Fruit fly (Drosophila melanogaster): ENCODE data around the gene Gnpnat.
A peak's percentile ranks its signal among the peaks of the same experiment; 100 is the strongest.

The Gnpnat gene

dm6 chr3R:29775755-29776686 is 37.9 kb downstream of the Gnpnat start:
- no peak for TF ChIP-seq CG15269 (tag; optimal IDR thresholded peaks at IDR 0.05)
- no peak for TF ChIP-seq Bdp1 (GFP tag; optimal IDR thresholded peaks at IDR 0.05)
- TF ChIP-seq grn (GFP tag; optimal IDR thresholded peaks at IDR 0.05): peak; percentile 7
- no peak for TF ChIP-seq Ptx1 (GFP tag; IDR thresholded peaks at IDR 0.05)
- no peak for TF ChIP-seq dm (GFP tag; optimal IDR thresholded peaks at IDR 0.05)
- TF ChIP-seq Awh (GFP tag; IDR thresholded peaks at IDR 0.05): no peak
- TF ChIP-seq CG18599 (GFP tag; optimal IDR thresholded peaks at IDR 0.05): no peak

- TF ChIP-seq CG13894 (tag; optimal IDR thresholded peaks at IDR 0.05): no peak
- peak; percentile 52 for TF ChIP-seq grn (GFP tag; optimal IDR thresholded peaks at IDR 0.05)
- TF ChIP-seq Pdp1 (GFP tag; optimal IDR thresholded peaks at IDR 0.05): peak in 1 of 2 experiments; percentile 70
- no peak for TF ChIP-seq tll (GFP tag; optimal IDR thresholded peaks at IDR 0.05)
- TF ChIP-seq crol (GFP tag; IDR thresholded peaks at IDR 0.05): peak; percentile 65
- TF ChIP-seq vvl (GFP tag; IDR thresholded peaks at IDR 0.05): 0 out of 2 replicates have a peak, but pooled peaks have one; percentile 6
- TF ChIP-seq CG31224 (GFP tag; IDR thresholded peaks at IDR 0.05): no peak
- peak; percentile 33 for TF ChIP-seq exex (tag; optimal IDR thresholded peaks at IDR 0.05)
- no peak for TF ChIP-seq CG3847 (GFP tag; IDR thresholded peaks at IDR 0.05)
- no peak for TF ChIP-seq CG10267 (tag; optimal IDR thresholded peaks at IDR 0.05)
- no peak for TF ChIP-seq CG11695 (GFP tag; IDR thresholded peaks at IDR 0.05)
Measured at dm6 chr3R:29777213-29777612, 39.1 kb downstream of the Gnpnat start.

- TF ChIP-seq CG15514 (GFP tag; optimal IDR thresholded peaks at IDR 0.05): peak; percentile 29
- no peak for TF ChIP-seq Atf3 (GFP tag; optimal IDR thresholded peaks at IDR 0.05)
- TF ChIP-seq inv (GFP tag; IDR thresholded peaks at IDR 0.05; ENCODE audit: partially characterized antibody): peak; percentile 16; the same call in 1 of the 2 replicates
- no peak for TF ChIP-seq br (optimal IDR thresholded peaks at IDR 0.05)
- peak; percentile 41; the same call in 1 of the 2 replicates for TF ChIP-seq tna (GFP tag; IDR thresholded peaks at IDR 0.05; ENCODE audit: partially characterized antibody)
- TF ChIP-seq z (GFP tag; IDR thresholded peaks at IDR 0.05): peak; percentile 98
- no peak for TF ChIP-seq jing (GFP tag; optimal IDR thresholded peaks at IDR 0.05)
- peak; percentile 52; the same call in 1 of the 2 replicates for TF ChIP-seq crol (GFP tag; IDR thresholded peaks at IDR 0.05)
- TF ChIP-seq CG10979 (tag; optimal IDR thresholded peaks at IDR 0.05): no peak
- TF ChIP-seq CG10543 (GFP tag; optimal IDR thresholded peaks at IDR 0.05): peak; percentile 27
- peak; percentile 68 for TF ChIP-seq CG13894 (tag; optimal IDR thresholded peaks at IDR 0.05)
- peak; percentile 53 for TF ChIP-seq Scr (GFP tag; IDR thresholded peaks at IDR 0.05; ENCODE audit: partially characterized antibody)
- no peak for TF ChIP-seq CG6683 (GFP tag; optimal IDR thresholded peaks at IDR 0.05)
- TF ChIP-seq CG34224 (GFP tag; IDR thresholded peaks at IDR 0.05; ENCODE audit: partially characterized antibody): peak; percentile 15; the same call in 1 of the 3 replicates
- TF ChIP-seq CG13287 (GFP tag; IDR thresholded peaks at IDR 0.05; ENCODE audit: partially characterized antibody): peak; percentile 39; the same call in 1 of the 2 replicates
- peak; percentile 44 for TF ChIP-seq cg (GFP tag; optimal IDR thresholded peaks at IDR 0.05)
- no peak for TF ChIP-seq so (GFP tag; IDR thresholded peaks at IDR 0.05)
- peak; percentile 5 to 29 for TF ChIP-seq Trl (optimal IDR thresholded peaks at IDR 0.05)
- TF ChIP-seq Trl (GFP tag; optimal IDR thresholded peaks at IDR 0.05): no peak
- peak; percentile 49; the same call in 1 of the 2 replicates for TF ChIP-seq rib (GFP tag; IDR thresholded peaks at IDR 0.05)
- peak; percentile 5 for TF ChIP-seq Nf-YC (tag; optimal IDR thresholded peaks at IDR 0.05)
- peak; percentile 65 for TF ChIP-seq cwo (GFP tag; optimal IDR thresholded peaks at IDR 0.05)
- peak; percentile 96 for TF ChIP-seq kay (GFP tag; optimal IDR thresholded peaks at IDR 0.05)
- no peak for TF ChIP-seq zfh1 (GFP tag; IDR thresholded peaks at IDR 0.05)
- TF ChIP-seq chinmo (GFP tag; IDR thresholded peaks at IDR 0.05; ENCODE audit: partially characterized antibody): peak; percentile 95; the same call in 3 of the 4 replicates
- peak; percentile 67 for TF ChIP-seq sd (tag; optimal IDR thresholded peaks at IDR 0.05)
- TF ChIP-seq amos (GFP tag; IDR thresholded peaks at IDR 0.05; ENCODE audit: partially characterized antibody): peak; percentile 34; the same call in 1 of the 2 replicates
Measured at dm6 chr3R:29778139-29778984, 40.3 kb downstream of the Gnpnat start.
